Worm (Caenorhabditis elegans): Measurements from ENCODE around the gene F18E2.15.

The F18E2.15 gene

DNA sequence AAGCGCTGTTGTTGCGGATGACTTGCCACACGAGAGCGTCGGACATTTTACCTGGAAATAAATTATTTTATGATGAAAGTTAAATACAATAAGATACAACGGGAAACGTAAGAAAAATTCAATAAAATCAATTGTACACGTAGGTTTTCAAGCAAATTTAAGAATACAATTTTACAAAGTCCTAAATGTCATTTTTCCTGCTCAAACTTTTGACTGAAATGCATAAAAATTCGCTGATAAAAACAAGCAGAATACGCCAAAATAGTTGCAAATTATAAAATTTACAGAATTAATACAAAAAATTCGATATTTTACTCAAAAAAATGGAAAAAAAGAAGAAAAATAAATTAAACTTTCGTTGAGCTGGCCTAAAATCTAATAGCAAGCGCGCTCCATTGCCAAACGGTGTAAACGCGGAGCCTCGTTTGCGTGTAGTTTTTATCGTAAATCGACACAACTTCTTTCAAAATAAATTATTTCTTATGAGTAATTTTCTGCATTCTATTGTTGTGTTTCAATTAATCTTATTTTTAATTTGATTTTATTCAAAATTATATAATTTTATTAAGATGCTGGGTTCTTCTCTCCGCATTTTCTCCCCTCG, 32.6 kb downstream of the F18E2.15 start, which contains the start of the genes rpl-28 and mrpl-49 (continued):
- TF ChIP-seq lin-39 (tag; optimal IDR thresholded peaks at IDR 0.05) (no peak), spr-3 (GFP tag; optimal IDR thresholded peaks at IDR 0.05) (no peak), dmd-6 (GFP tag; IDR thresholded peaks at IDR 0.05) (peak; percentile 67), nhr-10 (tag; optimal IDR thresholded peaks at IDR 0.05) (no peak), F49E8.2 (tag; optimal IDR thresholded peaks at IDR 0.05; ENCODE audit: borderline replicate concordance) (no peak), ceh-44 (GFP tag; IDR thresholded peaks at IDR 0.05) (no peak), R02D3.7 (tag; optimal IDR thresholded peaks at IDR 0.05) (peak; percentile 79), snpc-1.2 (GFP tag; IDR thresholded peaks at IDR 0.05) (no peak), saeg-2 (GFP tag; IDR thresholded peaks at IDR 0.05) (no peak), lin-13 (GFP tag; optimal IDR thresholded peaks at IDR 0.05) (peak; percentile 29), vab-7 (GFP tag; IDR thresholded peaks at IDR 0.05) (0 out of 2 replicates have a peak, but pooled peaks have one; percentile 6), spr-1 (tag; optimal IDR thresholded peaks at IDR 0.05) (no peak), snpc-4 (tag; optimal IDR thresholded peaks at IDR 0.05) (no peak), fkh-10 (GFP tag; optimal IDR thresholded peaks at IDR 0.05) (peak; percentile 57), unc-62 (GFP tag; optimal IDR thresholded peaks at IDR 0.05 in 1 of 2) (peak in 1 of 2 experiments; percentile 71), unc-62 (tag; optimal IDR thresholded peaks at IDR 0.05) (no peak), fos-1 (tag; optimal IDR thresholded peaks at IDR 0.05) (no peak), ceh-28 (tag; optimal IDR thresholded peaks at IDR 0.05) (no peak), nhr-102 (tag; optimal IDR thresholded peaks at IDR 0.05) (peak; percentile 54), F37D6.2 (tag; optimal IDR thresholded peaks at IDR 0.05) (peak; percentile 22), Y105C5A.15 (GFP tag; IDR thresholded peaks at IDR 0.05) (no peak), mdt-29 (GFP tag; IDR thresholded peaks at IDR 0.05) (no peak), hlh-30 (tag; optimal IDR thresholded peaks at IDR 0.05; ENCODE audit: insufficient read depth) (peak; percentile 76), zip-2 (tag; optimal IDR thresholded peaks at IDR 0.05) (no peak), mep-1 (tag; optimal IDR thresholded peaks at IDR 0.05) (peak; percentile 86), lin-38 (GFP tag; IDR thresholded peaks at IDR 0.05) (peak; percentile 97), dmd-8 (GFP tag; IDR thresholded peaks at IDR 0.05) (no peak), nhr-11 (tag; optimal IDR thresholded peaks at IDR 0.05) (peak; percentile 88), cey-2 (tag; optimal IDR thresholded peaks at IDR 0.05; ENCODE audit: borderline replicate concordance, insufficient read depth) (no peak), unc-39 (tag; optimal IDR thresholded peaks at IDR 0.05) (no peak), Y48G9A.11 (GFP tag; IDR thresholded peaks at IDR 0.05) (peak; percentile 99), madf-5 (GFP tag; IDR thresholded peaks at IDR 0.05) (no peak), zfp-2 (tag; optimal IDR thresholded peaks at IDR 0.05) (no peak), duxl-1 (tag; optimal IDR thresholded peaks at IDR 0.05; ENCODE audit: poor library complexity) (no peak), ceh-62 (tag; optimal IDR thresholded peaks at IDR 0.05) (no peak), aha-1 (tag) (peak; percentile 46), nhr-48 (tag; optimal IDR thresholded peaks at IDR 0.05) (no peak), ZK546.5 (tag; optimal IDR thresholded peaks at IDR 0.05) (no peak), hmg-1.1 (GFP tag; IDR thresholded peaks at IDR 0.05) (no peak; the same call in 1 of the 2 replicates), hlh-11 (tag; optimal IDR thresholded peaks at IDR 0.05) (no peak), ztf-11 (tag; optimal IDR thresholded peaks at IDR 0.05) (no peak), daf-12 (tag; optimal IDR thresholded peaks at IDR 0.05) (no peak), aly-2 (tag; optimal IDR thresholded peaks at IDR 0.05) (no peak), mes-2 (tag; optimal IDR thresholded peaks at IDR 0.05; ENCODE audit: poor library complexity, severe bottlenecking) (no peak), hif-1 (tag; optimal IDR thresholded peaks at IDR 0.05) (no peak), dpl-1 (GFP tag; optimal IDR thresholded peaks at IDR 0.05) (peak; percentile 85), ceh-32 (tag; optimal IDR thresholded peaks at IDR 0.05; ENCODE audit: poor library complexity) (no peak), nhr-42 (GFP tag; IDR thresholded peaks at IDR 0.05) (0 out of 2 replicates have a peak, but pooled peaks have one; percentile 57), lsy-2 (tag; optimal IDR thresholded peaks at IDR 0.05) (peak; percentile 38 to 94), dve-1 (tag; optimal IDR thresholded peaks at IDR 0.05; ENCODE audit: insufficient read depth) (peak; percentile 90), zfp-3 (GFP tag; conservative IDR thresholded peaks at IDR 0.05) (no peak)
